Worm (Caenorhabditis elegans) whole organism, L4/young adult: ENCODE data around the gene ZC449.4.

Experiments
- W03F9.2 ChIP-seq: fragments of 150-350 bp; optimal IDR thresholded peaks from 2 replicates; lab custom pipeline; 2014; ENCODE audit warnings: missing biosample characterization, missing genetic modification characterization
- dao-5 ChIP-seq: sonication (generic microtip); optimal IDR thresholded peaks from 2 replicates; lab custom pipeline; 2016; ENCODE audit warnings: missing genotype, missing genetic modification characterization, moderate library complexity, missing compliant biosample characterization
- him-1 ChIP-seq: sonication (generic microtip); optimal IDR thresholded peaks from 2 replicates; lab custom pipeline; 2016; ENCODE audit warnings: missing genotype, missing genetic modification reagents, missing genetic modification characterization, missing compliant biosample characterization

ce11 chrX:5015775-5016174 lies 18.0 kb downstream of the ZC449.4 start, which contains the start of gene ZC449.8:
- no peak for TF ChIP-seq W03F9.2
- no peak for TF ChIP-seq him-1
- no peak for TF ChIP-seq dao-5 (tag; lab: Kevin White, UChicago)
